Worm (Caenorhabditis elegans) whole organism, L1 larva: Measurements from ENCODE around the gene srb-13.
A peak's percentile ranks its signal among the peaks of the same experiment; 100 is the strongest.

Experiments
- F16B12.6 ChIP-seq: fragments of 150-350 bp; optimal IDR thresholded peaks from 2 replicates; lab custom pipeline; 2014; ENCODE audit warnings: missing biosample characterization, missing genetic modification characterization
- Y116A8C.19 ChIP-seq: sonication (generic microtip); optimal IDR thresholded peaks from 2 replicates; lab custom pipeline; 2016; ENCODE audit warnings: missing compliant biosample characterization, missing genetic modification characterization, borderline replicate concordance
- aha-1 ChIP-seq: fragments of 150-350 bp; optimal IDR thresholded peaks from 2 replicates; lab custom pipeline; 2014; ENCODE audit warnings: missing biosample characterization, missing genetic modification characterization
- ama-1 ChIP-seq: fragments of 150-350 bp; optimal IDR thresholded peaks from 2 replicates; lab custom pipeline; 2014
- ceh-8 ChIP-seq: fragments of 200-800 bp; sonication (Bioruptor generic); optimal IDR thresholded peaks from 2 replicates; lab custom pipeline; 2018; ENCODE audit warnings: mild to moderate bottlenecking, missing genetic modification characterization, moderate library complexity, missing compliant biosample characterization
- ceh-88 ChIP-seq: fragments of 200-800 bp; sonication (Bioruptor generic); IDR thresholded peaks from 2 replicates; pipeline ENCODE4 v1.3.6; 2022; ENCODE audit warnings: missing genetic modification characterization, missing compliant biosample characterization
- ceh-90 ChIP-seq: sonication (generic microtip); optimal IDR thresholded peaks from 2 replicates; lab custom pipeline; 2016; ENCODE audit warnings: missing genetic modification characterization, missing compliant biosample characterization
- ces-1 ChIP-seq: fragments of 150-350 bp; optimal IDR thresholded peaks from 2 replicates; lab custom pipeline; 2014; ENCODE audit warnings: missing biosample characterization, missing genetic modification reagents, missing genetic modification characterization
- dsc-1 ChIP-seq: sonication (generic microtip); optimal IDR thresholded peaks from 2 replicates; lab custom pipeline; 2016; ENCODE audit warnings: mild to moderate bottlenecking, missing genetic modification characterization, missing compliant biosample characterization
- efl-1 ChIP-seq, 4 experiments: fragments of 150-350 bp; optimal IDR thresholded peaks in 3 of 4; peaks in 1 of 4; 1 replicate in 1 of 4; 2 replicates in 3 of 4; lab custom pipeline; 2014; ENCODE audit warnings: missing biosample characterization in 2 of 4, missing genetic modification characterization in 2 of 4, missing genetic modification reagents in 2 of 4
- efl-3 ChIP-seq: fragments of 200-800 bp; sonication (Bioruptor generic); optimal IDR thresholded peaks from 2 replicates; lab custom pipeline; 2018; ENCODE audit warnings: mild to moderate bottlenecking, missing genetic modification characterization, missing compliant biosample characterization
- egl-27 ChIP-seq, 2 experiments: fragments of 150-350 bp in 1 of 2; sonication (generic microtip); optimal IDR thresholded peaks; 3 replicates each; lab custom pipeline; 2017 to 2018; ENCODE audit warnings: missing biosample characterization in 2 of 2, missing genetic modification characterization in 2 of 2, missing genetic modification reagents in 2 of 2
- elt-3 ChIP-seq, 6 experiments: fragments of 150-350 bp in 1 of 6; sonication (generic microtip); optimal IDR thresholded peaks; 2 replicates each; lab custom pipeline; 2017 to 2018; ENCODE audit warnings: missing biosample characterization in 6 of 6, missing genetic modification characterization in 6 of 6, inconsistent platforms in 1 of 6
- ets-5 ChIP-seq: fragments of 200-800 bp; sonication (Bioruptor generic); IDR thresholded peaks from 2 replicates; pipeline ENCODE4 v1.3.6; 2022; ENCODE audit warnings: missing genetic modification characterization, missing compliant biosample characterization
- fkh-10 ChIP-seq: sonication (generic microtip); optimal IDR thresholded peaks from 2 replicates; lab custom pipeline; 2017; ENCODE audit warnings: missing biosample characterization, missing genetic modification reagents, missing genetic modification characterization
- fkh-4 ChIP-seq: sonication (generic microtip); optimal IDR thresholded peaks from 2 replicates; lab custom pipeline; 2016; ENCODE audit warnings: missing compliant biosample characterization, missing genetic modification characterization, borderline replicate concordance
- fkh-8 ChIP-seq: sonication (generic microtip); optimal IDR thresholded peaks from 2 replicates; lab custom pipeline; 2016; ENCODE audit warnings: mild to moderate bottlenecking, missing genetic modification characterization, missing compliant biosample characterization
- grh-1 ChIP-seq: fragments of 200-800 bp; sonication (Bioruptor generic); IDR thresholded peaks from 2 replicates; pipeline ENCODE4 v1.3.6; 2022; ENCODE audit warnings: missing genetic modification reagents, missing genetic modification characterization, missing compliant biosample characterization
- hlh-17 ChIP-seq: fragments of 200-800 bp; sonication (Bioruptor generic); optimal IDR thresholded peaks from 2 replicates; lab custom pipeline; 2018; ENCODE audit warnings: missing genetic modification characterization, mild to moderate bottlenecking, missing compliant biosample characterization, moderate library complexity, borderline replicate concordance
- hlh-4 ChIP-seq: sonication (generic microtip); optimal IDR thresholded peaks from 2 replicates; lab custom pipeline; 2016; ENCODE audit warnings: mild to moderate bottlenecking, missing genetic modification characterization, missing compliant biosample characterization
- hpl-2 ChIP-seq: fragments of 150-350 bp; optimal IDR thresholded peaks from 2 replicates; lab custom pipeline; 2014; ENCODE audit warnings: missing biosample characterization, missing genetic modification reagents, missing genetic modification characterization
- irx-1 ChIP-seq: sonication (generic microtip); optimal IDR thresholded peaks from 2 replicates; lab custom pipeline; 2016; ENCODE audit warnings: missing genetic modification characterization, missing compliant biosample characterization
- isw-1 ChIP-seq: fragments of 200-800 bp; sonication (Bioruptor generic); IDR thresholded peaks from 2 replicates; pipeline ENCODE4 v1.3.6; 2022; ENCODE audit warnings: missing genetic modification characterization, missing compliant biosample characterization
- jun-1 ChIP-seq: fragments of 150-350 bp; optimal IDR thresholded peaks from 2 replicates; lab custom pipeline; 2014; ENCODE audit warnings: missing biosample characterization, missing genetic modification reagents, missing genetic modification characterization
- lin-35 ChIP-seq, 2 experiments: fragments of 150-350 bp; optimal IDR thresholded peaks; 2 replicates each; lab custom pipeline; 2014; ENCODE audit warnings: missing biosample characterization in 2 of 2, missing genetic modification characterization in 2 of 2, missing genetic modification reagents in 2 of 2
- lin-39 ChIP-seq: fragments of 150-350 bp; optimal IDR thresholded peaks from 2 replicates; lab custom pipeline; 2014; ENCODE audit warnings: missing biosample characterization, missing genetic modification reagents, missing genetic modification characterization
- lir-3 ChIP-seq: sonication (generic microtip); optimal IDR thresholded peaks from 2 replicates; lab custom pipeline; 2016; ENCODE audit warnings: mild to moderate bottlenecking, missing genetic modification characterization, moderate library complexity, missing compliant biosample characterization; ENCODE audit not compliant: poor library complexity
- lsy-2 ChIP-seq, 2 experiments: fragments of 150-350 bp; optimal IDR thresholded peaks; 2 replicates each; lab custom pipeline; 2014; ENCODE audit warnings: missing biosample characterization in 2 of 2, missing genetic modification characterization in 2 of 2
- mab-9 ChIP-seq: fragments of 200-800 bp; sonication (Bioruptor generic); IDR thresholded peaks from 2 replicates; pipeline ENCODE4 v1.3.6; 2022; ENCODE audit warnings: missing genetic modification reagents, missing genetic modification characterization, missing compliant biosample characterization
- mep-1 ChIP-seq: fragments of 150-350 bp; optimal IDR thresholded peaks from 2 replicates; lab custom pipeline; 2014; ENCODE audit warnings: missing biosample characterization, missing genetic modification characterization
- nhr-12 ChIP-seq: sonication (generic microtip); optimal IDR thresholded peaks from 2 replicates; lab custom pipeline; 2017; ENCODE audit warnings: missing biosample characterization, missing genetic modification characterization
- nhr-19 ChIP-seq: fragments of 200-800 bp; sonication (Bioruptor generic); conservative IDR thresholded peaks from 2 replicates; pipeline ENCODE4 v1.3.6; 2022; ENCODE audit warnings: missing genetic modification characterization, missing compliant biosample characterization
- nhr-237 ChIP-seq: fragments of 150-350 bp; optimal IDR thresholded peaks from 2 replicates; lab custom pipeline; 2014; ENCODE audit warnings: missing biosample characterization, missing genetic modification characterization
- nhr-28 ChIP-seq: fragments of 150-350 bp; optimal IDR thresholded peaks from 2 replicates; lab custom pipeline; 2014; ENCODE audit warnings: missing biosample characterization, missing genetic modification characterization
- nhr-77 ChIP-seq: fragments of 150-350 bp; optimal IDR thresholded peaks from 2 replicates; lab custom pipeline; 2014; ENCODE audit warnings: missing biosample characterization, missing genetic modification characterization
- nhr-84 ChIP-seq: sonication (generic microtip); optimal IDR thresholded peaks from 2 replicates; lab custom pipeline; 2017; ENCODE audit warnings: missing biosample characterization, missing genetic modification characterization
- nhr-90 ChIP-seq: sonication (generic microtip); optimal IDR thresholded peaks from 2 replicates; lab custom pipeline; 2016; ENCODE audit warnings: mild to moderate bottlenecking, missing genetic modification characterization, missing compliant biosample characterization; ENCODE audit not compliant: poor library complexity
- pag-3 ChIP-seq: sonication (generic microtip); optimal IDR thresholded peaks from 2 replicates; lab custom pipeline; 2017; ENCODE audit warnings: missing genetic modification characterization, mild to moderate bottlenecking, missing compliant biosample characterization, antibody characterized with exemption, borderline replicate concordance; ENCODE audit not compliant: insufficient read depth
- pqm-1 ChIP-seq: sonication (generic microtip); optimal IDR thresholded peaks from 3 replicates; lab custom pipeline; 2017; ENCODE audit warnings: missing biosample characterization, missing genetic modification characterization
- rnt-1 ChIP-seq: sonication (generic microtip); optimal IDR thresholded peaks from 2 replicates; lab custom pipeline; 2016; ENCODE audit warnings: mild to moderate bottlenecking, missing genetic modification characterization, moderate library complexity, missing compliant biosample characterization
- skn-1 ChIP-seq: fragments of 150-350 bp; optimal IDR thresholded peaks from 2 replicates; lab custom pipeline; 2014; ENCODE audit warnings: missing biosample characterization, missing genetic modification characterization
- snpc-4 ChIP-seq: fragments of 150-350 bp; optimal IDR thresholded peaks from 2 replicates; lab custom pipeline; 2014; ENCODE audit warnings: missing biosample characterization, missing genetic modification characterization
- snu-23 ChIP-seq: sonication (generic microtip); optimal IDR thresholded peaks from 2 replicates; lab custom pipeline; 2016; ENCODE audit warnings: missing genetic modification characterization, missing compliant biosample characterization
- sox-4 ChIP-seq: sonication (generic microtip); optimal IDR thresholded peaks from 2 replicates; lab custom pipeline; 2016; ENCODE audit warnings: missing genetic modification characterization, missing compliant biosample characterization
- sup-37 ChIP-seq: fragments of 200-800 bp; sonication (Bioruptor generic); optimal IDR thresholded peaks from 2 replicates; lab custom pipeline; 2018; ENCODE audit warnings: mild to moderate bottlenecking, missing genetic modification characterization, missing compliant biosample characterization
- swsn-7 ChIP-seq: sonication (generic microtip); optimal IDR thresholded peaks from 2 replicates; lab custom pipeline; 2016; ENCODE audit warnings: missing genetic modification characterization, missing compliant biosample characterization
- unc-30 ChIP-seq: sonication (generic microtip); optimal IDR thresholded peaks from 2 replicates; lab custom pipeline; 2017; ENCODE audit warnings: missing biosample characterization, missing genetic modification characterization
- unc-62 ChIP-seq: fragments of 150-350 bp; optimal IDR thresholded peaks from 2 replicates; lab custom pipeline; 2014; ENCODE audit warnings: missing biosample characterization, missing genetic modification reagents, missing genetic modification characterization
- unc-98 ChIP-seq: fragments of 200-800 bp; sonication (Bioruptor generic); IDR thresholded peaks from 2 replicates; pipeline ENCODE4 v1.3.6; 2022; ENCODE audit warnings: missing genetic modification characterization, missing compliant biosample characterization
- zag-1 ChIP-seq: fragments of 150-350 bp; optimal IDR thresholded peaks from 2 replicates; lab custom pipeline; 2014; ENCODE audit warnings: missing biosample characterization, missing genetic modification characterization
- zip-4 ChIP-seq: fragments of 200-800 bp; sonication (Bioruptor generic); optimal IDR thresholded peaks from 2 replicates; lab custom pipeline; 2018; ENCODE audit warnings: mild to moderate bottlenecking, missing genetic modification characterization, moderate library complexity, missing compliant biosample characterization
- ztf-11 ChIP-seq, 2 experiments: sonication (generic microtip); optimal IDR thresholded peaks; 2 replicates each; lab custom pipeline; 2016 to 2017; ENCODE audit warnings: missing genetic modification characterization in 2 of 2, missing biosample characterization in 1 of 2, missing compliant biosample characterization in 1 of 2
- ztf-4 ChIP-seq: fragments of 150-350 bp; optimal IDR thresholded peaks from 2 replicates; lab custom pipeline; 2014; ENCODE audit warnings: missing biosample characterization, missing genetic modification characterization

The srb-13 gene

ce11 chrII:5182451-5182850 lies 25.0 kb upstream of the srb-13 start:
- TF ChIP-seq ztf-11 (tag; optimal IDR thresholded peaks at IDR 0.05; lab: Kevin White, UChicago) (no peak), unc-62 (GFP tag; lab: Kevin White, UChicago) (no peak), fkh-10 (GFP tag; lab: Kevin White, UChicago) (no peak), isw-1 (GFP tag; lab: Robert Waterston, UW) (no peak), skn-1 (tag; lab: Kevin White, UChicago) (no peak), efl-3 (GFP tag; lab: Kevin White, UChicago) (no peak), unc-98 (GFP tag; lab: Robert Waterston, UW) (no peak), pag-3 (tag; lab: Kevin White, UChicago) (no peak), ceh-88 (no peak), zag-1 (no peak), irx-1 (tag; lab: Kevin White, UChicago) (peak; percentile 9), nhr-90 (tag; lab: Kevin White, UChicago) (peak; percentile 45), nhr-19 (peak; percentile 63), nhr-28 (tag; lab: Kevin White, UChicago) (no peak), fkh-4 (no peak), egl-27 (tag; optimal IDR thresholded peaks at IDR 0.05; lab: Kevin White, UChicago) (no peak), sox-4 (tag; lab: Kevin White, UChicago) (no peak), nhr-84 (no peak), jun-1 (tag; lab: Kevin White, UChicago) (peak; percentile 53), ets-5 (GFP tag; lab: Robert Waterston, UW) (no peak), ama-1 (lab: Kevin White, UChicago) (peak; percentile 48), swsn-7 (tag; lab: Kevin White, UChicago) (peak; percentile 57), fkh-8 (tag; lab: Kevin White, UChicago) (peak; percentile 66), lir-3 (peak; percentile 53), unc-30 (tag; lab: Kevin White, UChicago) (no peak), nhr-12 (tag; lab: Kevin White, UChicago) (no peak), Y116A8C.19 (tag; lab: Kevin White, UChicago) (no peak), hlh-17 (GFP tag; lab: Kevin White, UChicago) (no peak), efl-1 (optimal IDR thresholded peaks at IDR 0.05; lab: Kevin White, UChicago) (peak; percentile 43 to 46), efl-1 (GFP tag; optimal IDR thresholded peaks at IDR 0.05 in 1 of 2; lab: Kevin White, UChicago) (peak in 1 of 2 experiments; percentile 90), ceh-90 (no peak), lin-35 (GFP tag; optimal IDR thresholded peaks at IDR 0.05; lab: Kevin White, UChicago) (peak; percentile 58 to 76), snpc-4 (tag; lab: Kevin White, UChicago) (peak; percentile 30), sup-37 (no peak), mab-9 (GFP tag; lab: Robert Waterston, UW) (no peak), dsc-1 (tag; lab: Kevin White, UChicago) (peak; percentile 34), elt-3 (tag; optimal IDR thresholded peaks at IDR 0.05; lab: Kevin White, UChicago) (peak in 2 of 6 experiments; percentile 6 to 20), lin-39 (tag; lab: Kevin White, UChicago) (no peak), grh-1 (no peak), nhr-77 (tag; lab: Kevin White, UChicago) (no peak), hpl-2 (GFP tag; lab: Kevin White, UChicago) (no peak), hlh-4 (no peak), ces-1 (GFP tag; lab: Kevin White, UChicago) (no peak), aha-1 (tag; lab: Kevin White, UChicago) (no peak), ceh-8 (GFP tag; lab: Kevin White, UChicago) (no peak), F16B12.6 (no peak), ztf-4 (tag; lab: Kevin White, UChicago) (peak; percentile 71), lsy-2 (tag; optimal IDR thresholded peaks at IDR 0.05; lab: Kevin White, UChicago) (peak; percentile 57 to 67), mep-1 (tag; lab: Kevin White, UChicago) (peak; percentile 77), snu-23 (peak; percentile 74), rnt-1 (tag; lab: Kevin White, UChicago) (peak; percentile 54), nhr-237 (no peak), zip-4 (no peak), pqm-1 (tag; lab: Kevin White, UChicago) (peak; percentile 56)
